Worm (Caenorhabditis elegans): ENCODE data around the gene F39H12.3.

DNA sequence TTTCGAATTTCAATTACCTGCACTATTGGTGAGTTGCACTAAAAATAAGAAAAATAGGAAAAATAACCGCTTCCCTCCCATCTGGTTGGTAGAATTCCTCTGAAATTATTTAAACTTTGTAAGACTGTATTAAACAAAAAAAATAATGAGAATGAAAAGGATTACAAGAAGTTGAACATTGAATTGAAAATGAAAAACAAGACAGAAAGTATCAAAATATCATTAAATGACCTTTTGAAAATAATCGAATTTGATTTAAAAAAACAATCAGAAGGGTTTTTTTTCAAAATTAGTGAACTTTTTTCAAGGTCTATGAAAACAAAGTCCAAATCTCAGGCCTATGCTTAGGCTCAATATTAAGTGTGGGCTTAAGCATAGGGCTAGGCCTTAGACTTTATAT, 10.1 kb upstream of the F39H12.3 start, which contains the start of gene igcm-1:
- TF ChIP-seq fos-1 (tag; optimal IDR thresholded peaks at IDR 0.05), result no peak
- TF ChIP-seq mxl-2 (GFP tag; conservative IDR thresholded peaks at IDR 0.05), result no peak
- TF ChIP-seq rbr-2 (tag; optimal IDR thresholded peaks at IDR 0.05), result no peak
- TF ChIP-seq lin-15B (tag; optimal IDR thresholded peaks at IDR 0.05), result no peak
- no peak for TF ChIP-seq mep-1 (tag; optimal IDR thresholded peaks at IDR 0.05)
- no peak for TF ChIP-seq mdt-29 (GFP tag; IDR thresholded peaks at IDR 0.05)
- no peak for TF ChIP-seq set-16 (GFP tag; IDR thresholded peaks at IDR 0.05)
- TF ChIP-seq aha-1 (tag), result no peak
- no peak for TF ChIP-seq nhr-102 (tag; optimal IDR thresholded peaks at IDR 0.05)
- TF ChIP-seq unc-39 (tag; optimal IDR thresholded peaks at IDR 0.05), result no peak
- no peak for TF ChIP-seq F10B5.3 (tag; optimal IDR thresholded peaks at IDR 0.05)
- TF ChIP-seq D1046.2 (GFP tag; IDR thresholded peaks at IDR 0.05), result no peak

Measured in whole organism, L4 larva.